Worm (Caenorhabditis elegans) whole organism, L1 larva: Measurements from ENCODE around the gene K10D11.6.

Source experiments
- C04F5.9 ChIP-seq: sonication (generic microtip); optimal IDR thresholded peaks from 2 replicates; lab custom pipeline; 2016; ENCODE audit warnings: missing genetic modification characterization, missing compliant biosample characterization
- aha-1 ChIP-seq: fragments of 150-350 bp; optimal IDR thresholded peaks from 2 replicates; lab custom pipeline; 2014; ENCODE audit warnings: missing biosample characterization, missing genetic modification characterization
- ama-1 ChIP-seq: fragments of 150-350 bp; optimal IDR thresholded peaks from 2 replicates; lab custom pipeline; 2014
- blmp-1 ChIP-seq: fragments of 150-350 bp; optimal IDR thresholded peaks from 2 replicates; lab custom pipeline; 2014; ENCODE audit warnings: missing biosample characterization, missing genetic modification characterization
- ceh-82 ChIP-seq, 3 experiments: fragments of 150-350 bp in 1 of 3; sonication (generic microtip) in 2 of 3; optimal IDR thresholded peaks; 2 replicates each; lab custom pipeline; 2014 to 2017; ENCODE audit warnings: missing biosample characterization in 3 of 3, missing genetic modification characterization in 3 of 3
- ceh-88 ChIP-seq: fragments of 200-800 bp; sonication (Bioruptor generic); IDR thresholded peaks from 2 replicates; pipeline ENCODE4 v1.3.6; 2022; ENCODE audit warnings: missing genetic modification characterization, missing compliant biosample characterization
- dsc-1 ChIP-seq: sonication (generic microtip); optimal IDR thresholded peaks from 2 replicates; lab custom pipeline; 2016; ENCODE audit warnings: mild to moderate bottlenecking, missing genetic modification characterization, missing compliant biosample characterization
- efl-1 ChIP-seq, 4 experiments: fragments of 150-350 bp; optimal IDR thresholded peaks in 3 of 4; peaks in 1 of 4; 1 replicate in 1 of 4; 2 replicates in 3 of 4; lab custom pipeline; 2014; ENCODE audit warnings: missing biosample characterization in 2 of 4, missing genetic modification characterization in 2 of 4, missing genetic modification reagents in 2 of 4
- efl-3 ChIP-seq: fragments of 200-800 bp; sonication (Bioruptor generic); optimal IDR thresholded peaks from 2 replicates; lab custom pipeline; 2018; ENCODE audit warnings: mild to moderate bottlenecking, missing genetic modification characterization, missing compliant biosample characterization
- egl-27 ChIP-seq, 2 experiments: fragments of 150-350 bp in 1 of 2; sonication (generic microtip); optimal IDR thresholded peaks; 3 replicates each; lab custom pipeline; 2017 to 2018; ENCODE audit warnings: missing biosample characterization in 2 of 2, missing genetic modification characterization in 2 of 2, missing genetic modification reagents in 2 of 2
- ets-5 ChIP-seq: fragments of 200-800 bp; sonication (Bioruptor generic); IDR thresholded peaks from 2 replicates; pipeline ENCODE4 v1.3.6; 2022; ENCODE audit warnings: missing genetic modification characterization, missing compliant biosample characterization
- fkh-8 ChIP-seq: sonication (generic microtip); optimal IDR thresholded peaks from 2 replicates; lab custom pipeline; 2016; ENCODE audit warnings: mild to moderate bottlenecking, missing genetic modification characterization, missing compliant biosample characterization
- hlh-4 ChIP-seq: sonication (generic microtip); optimal IDR thresholded peaks from 2 replicates; lab custom pipeline; 2016; ENCODE audit warnings: mild to moderate bottlenecking, missing genetic modification characterization, missing compliant biosample characterization
- jun-1 ChIP-seq: fragments of 150-350 bp; optimal IDR thresholded peaks from 2 replicates; lab custom pipeline; 2014; ENCODE audit warnings: missing biosample characterization, missing genetic modification reagents, missing genetic modification characterization
- lir-3 ChIP-seq: sonication (generic microtip); optimal IDR thresholded peaks from 2 replicates; lab custom pipeline; 2016; ENCODE audit warnings: mild to moderate bottlenecking, missing genetic modification characterization, moderate library complexity, missing compliant biosample characterization; ENCODE audit not compliant: poor library complexity
- mep-1 ChIP-seq: fragments of 150-350 bp; optimal IDR thresholded peaks from 2 replicates; lab custom pipeline; 2014; ENCODE audit warnings: missing biosample characterization, missing genetic modification characterization
- nhr-12 ChIP-seq: sonication (generic microtip); optimal IDR thresholded peaks from 2 replicates; lab custom pipeline; 2017; ENCODE audit warnings: missing biosample characterization, missing genetic modification characterization
- nhr-20 ChIP-seq: sonication (generic microtip); optimal IDR thresholded peaks from 2 replicates; lab custom pipeline; 2016; ENCODE audit warnings: mild to moderate bottlenecking, missing genetic modification characterization, missing compliant biosample characterization
- nhr-28 ChIP-seq: fragments of 150-350 bp; optimal IDR thresholded peaks from 2 replicates; lab custom pipeline; 2014; ENCODE audit warnings: missing biosample characterization, missing genetic modification characterization
- nhr-47 ChIP-seq: sonication (generic microtip); optimal IDR thresholded peaks from 2 replicates; lab custom pipeline; 2016; ENCODE audit warnings: mild to moderate bottlenecking, missing genetic modification characterization, moderate library complexity, missing compliant biosample characterization
- snu-23 ChIP-seq: sonication (generic microtip); optimal IDR thresholded peaks from 2 replicates; lab custom pipeline; 2016; ENCODE audit warnings: missing genetic modification characterization, missing compliant biosample characterization
- unc-62 ChIP-seq: fragments of 150-350 bp; optimal IDR thresholded peaks from 2 replicates; lab custom pipeline; 2014; ENCODE audit warnings: missing biosample characterization, missing genetic modification reagents, missing genetic modification characterization
- unc-98 ChIP-seq: fragments of 200-800 bp; sonication (Bioruptor generic); IDR thresholded peaks from 2 replicates; pipeline ENCODE4 v1.3.6; 2022; ENCODE audit warnings: missing genetic modification characterization, missing compliant biosample characterization
- xbp-1 ChIP-seq: sonication (generic microtip); optimal IDR thresholded peaks from 2 replicates; lab custom pipeline; 2016; ENCODE audit warnings: missing genetic modification characterization, missing compliant biosample characterization

Gene K10D11.6

DNA sequence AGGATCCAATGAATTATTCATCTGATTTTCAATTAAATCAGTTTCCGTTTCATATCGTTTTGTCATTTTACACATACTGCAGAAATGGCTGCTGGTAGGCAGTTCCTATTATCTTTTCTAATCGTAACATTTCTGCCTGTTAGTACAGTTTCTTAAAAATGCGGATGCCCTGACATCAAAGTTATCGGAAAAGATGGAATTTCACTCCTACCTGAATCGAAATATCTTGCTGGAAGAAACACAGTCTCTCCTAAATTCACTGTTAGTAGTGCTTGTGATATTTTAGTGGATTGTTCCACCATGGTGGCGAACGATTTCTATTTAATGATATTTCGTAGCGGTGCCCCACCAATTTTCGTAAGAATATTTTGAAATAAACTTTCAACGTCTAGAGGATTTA is 40.8 kb downstream of the K10D11.6 start, which contains the start of gene F55G11.10:
Gene F55G11.10 (plus strand): TSS at position 301 of the 400 bp plus-strand sequence.
- no peak for TF ChIP-seq egl-27 (tag; optimal IDR thresholded peaks at IDR 0.05; lab: Kevin White, UChicago)
- no peak for TF ChIP-seq nhr-12 (tag; lab: Kevin White, UChicago)
- no peak for TF ChIP-seq blmp-1 (tag; lab: Kevin White, UChicago)
- TF ChIP-seq ets-5 (GFP tag; lab: Robert Waterston, UW): no peak
- no peak for TF ChIP-seq nhr-47 (tag; lab: Kevin White, UChicago)
- no peak for TF ChIP-seq C04F5.9
- TF ChIP-seq ceh-88 (GFP tag; lab: Robert Waterston, UW): no peak
- TF ChIP-seq hlh-4 (tag; lab: Kevin White, UChicago): no peak
- TF ChIP-seq aha-1 (tag; lab: Kevin White, UChicago): no peak
- no peak for TF ChIP-seq unc-98
- TF ChIP-seq snu-23 (GFP tag; lab: Kevin White, UChicago): no peak
- no peak for TF ChIP-seq unc-62 (GFP tag; lab: Kevin White, UChicago)
- TF ChIP-seq efl-3 (GFP tag; lab: Kevin White, UChicago): no peak
- no peak for TF ChIP-seq xbp-1 (tag; lab: Kevin White, UChicago)
- TF ChIP-seq ceh-82 (tag; optimal IDR thresholded peaks at IDR 0.05; lab: Kevin White, UChicago): no peak
- no peak for TF ChIP-seq lir-3 (tag; lab: Kevin White, UChicago)

DNA sequence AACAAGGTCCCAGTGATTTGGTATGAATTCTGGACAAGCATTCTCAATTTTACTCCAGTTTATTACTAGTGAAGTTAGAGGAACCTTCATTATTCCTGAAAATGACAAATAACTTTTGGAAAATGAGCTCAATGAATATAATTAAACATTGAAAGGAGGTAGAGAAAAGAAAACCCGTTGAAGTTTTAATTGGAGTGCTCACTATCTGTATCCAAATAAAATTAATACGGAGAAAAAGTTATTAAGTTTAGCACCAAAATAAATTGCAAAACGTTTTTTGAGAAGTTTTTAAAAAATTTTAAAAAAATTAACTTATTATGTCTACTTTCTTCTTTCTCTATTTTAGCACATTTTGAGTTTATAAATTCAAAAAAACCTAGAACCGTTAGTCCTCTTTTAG is 42.8 kb downstream of the K10D11.6 start, which contains the start of gene F55G11.1:
Gene F55G11.1 (minus strand): TSS at position 101 of the 400 bp plus-strand sequence.
- no peak for TF ChIP-seq fkh-8 (tag; lab: Kevin White, UChicago)

DNA sequence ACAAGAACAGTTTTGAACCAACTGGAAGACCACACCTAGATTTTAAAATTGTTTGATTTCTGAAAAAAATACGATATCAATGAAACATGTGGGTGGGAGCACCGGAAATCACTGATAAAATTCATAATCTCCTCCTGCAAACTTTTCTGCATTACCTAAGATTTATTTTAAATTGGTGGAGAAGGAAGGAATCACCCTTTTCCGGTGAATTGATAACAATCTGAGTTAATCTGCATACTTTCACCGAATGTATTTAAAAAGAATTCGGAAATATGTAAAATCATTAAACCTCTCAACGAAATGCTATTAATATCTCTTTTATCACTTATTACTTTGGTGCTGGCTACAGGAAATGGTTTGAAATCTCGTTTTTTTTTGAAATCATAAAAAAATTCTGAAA is 46.6 kb downstream of the K10D11.6 start, which contains the start of gene dct-19:
Gene dct-19 (plus strand): TSS at position 301 of the 400 bp plus-strand sequence.
- TF ChIP-seq C04F5.9 (no peak), jun-1 (tag; lab: Kevin White, UChicago) (no peak), ama-1 (lab: Kevin White, UChicago) (no peak)
- TF ChIP-seq, all 84 proteins: peak for 0

DNA sequence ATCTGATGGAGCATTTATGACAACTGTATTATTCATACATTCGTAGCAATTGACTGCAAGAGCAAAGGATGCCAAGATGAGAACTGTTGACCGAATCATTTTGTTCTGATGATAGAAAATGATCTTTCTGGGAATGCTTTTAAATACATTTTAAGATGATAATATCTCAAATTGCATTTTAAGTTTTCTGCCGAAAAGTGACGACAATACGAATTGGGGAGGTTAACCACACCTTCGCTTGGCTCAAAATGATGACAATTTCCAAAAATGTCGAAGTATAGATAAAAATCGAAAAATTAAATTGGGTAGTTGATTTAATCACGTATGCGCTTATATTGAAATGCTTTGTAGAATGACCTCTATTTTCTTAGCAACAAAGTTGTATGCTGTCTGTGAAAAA is 48.0 kb downstream of the K10D11.6 start, which contains the start of gene dod-24:
Gene dod-24 (minus strand): TSS at position 101 of the 400 bp plus-strand sequence.
- no peak for TF ChIP-seq nhr-28 (tag; lab: Kevin White, UChicago)
- no peak for TF ChIP-seq nhr-20 (tag; lab: Kevin White, UChicago)
- no peak for TF ChIP-seq ama-1 (lab: Kevin White, UChicago)
- no peak for TF ChIP-seq aha-1 (tag; lab: Kevin White, UChicago)
- no peak for TF ChIP-seq fkh-8 (tag; lab: Kevin White, UChicago)
- TF ChIP-seq mep-1 (tag; lab: Kevin White, UChicago): no peak
- no peak for TF ChIP-seq efl-1 (optimal IDR thresholded peaks at IDR 0.05; lab: Kevin White, UChicago)
- TF ChIP-seq efl-1 (GFP tag; optimal IDR thresholded peaks at IDR 0.05 in 1 of 2; lab: Kevin White, UChicago): no peak
- TF ChIP-seq dsc-1 (tag; lab: Kevin White, UChicago): no peak
